Worm (Caenorhabditis elegans) whole organism, L1 larva: ENCODE data around the gene ints-9.

ENCODE experiments used
- blmp-1 ChIP-seq: fragments of 150-350 bp; optimal IDR thresholded peaks from 2 replicates; lab custom pipeline; 2014; ENCODE audit warnings: missing biosample characterization, missing genetic modification characterization
- efl-1 ChIP-seq, 4 experiments: fragments of 150-350 bp; optimal IDR thresholded peaks in 3 of 4; peaks in 1 of 4; 1 replicate in 1 of 4; 2 replicates in 3 of 4; lab custom pipeline; 2014; ENCODE audit warnings: missing biosample characterization in 2 of 4, missing genetic modification characterization in 2 of 4, missing genetic modification reagents in 2 of 4
- efl-3 ChIP-seq: fragments of 200-800 bp; sonication (Bioruptor generic); optimal IDR thresholded peaks from 2 replicates; lab custom pipeline; 2018; ENCODE audit warnings: mild to moderate bottlenecking, missing genetic modification characterization, missing compliant biosample characterization
- egl-13 ChIP-seq: sonication (generic microtip); optimal IDR thresholded peaks from 2 replicates; lab custom pipeline; 2016; ENCODE audit warnings: missing genotype, missing genetic modification reagents, missing genetic modification characterization, missing compliant biosample characterization
- lin-39 ChIP-seq: fragments of 150-350 bp; optimal IDR thresholded peaks from 2 replicates; lab custom pipeline; 2014; ENCODE audit warnings: missing biosample characterization, missing genetic modification reagents, missing genetic modification characterization
- mef-2 ChIP-seq: fragments of 150-350 bp; optimal IDR thresholded peaks from 2 replicates; lab custom pipeline; 2014; ENCODE audit warnings: missing biosample characterization, missing genetic modification characterization
- nhr-11 ChIP-seq: fragments of 150-350 bp; optimal IDR thresholded peaks from 2 replicates; lab custom pipeline; 2014; ENCODE audit warnings: missing biosample characterization, missing genetic modification characterization
- nhr-28 ChIP-seq: fragments of 150-350 bp; optimal IDR thresholded peaks from 2 replicates; lab custom pipeline; 2014; ENCODE audit warnings: missing biosample characterization, missing genetic modification characterization
- nhr-85 ChIP-seq: sonication (generic microtip); peaks from one replicate; lab custom pipeline; 2016; ENCODE audit warnings: missing genetic modification characterization, inconsistent platforms, missing compliant biosample characterization
- nhr-90 ChIP-seq: sonication (generic microtip); optimal IDR thresholded peaks from 2 replicates; lab custom pipeline; 2016; ENCODE audit warnings: mild to moderate bottlenecking, missing genetic modification characterization, missing compliant biosample characterization; ENCODE audit not compliant: poor library complexity
- pag-3 ChIP-seq: sonication (generic microtip); optimal IDR thresholded peaks from 2 replicates; lab custom pipeline; 2017; ENCODE audit warnings: missing genetic modification characterization, mild to moderate bottlenecking, missing compliant biosample characterization, antibody characterized with exemption, borderline replicate concordance; ENCODE audit not compliant: insufficient read depth
- snpc-4 ChIP-seq: fragments of 150-350 bp; optimal IDR thresholded peaks from 2 replicates; lab custom pipeline; 2014; ENCODE audit warnings: missing biosample characterization, missing genetic modification characterization
- unc-98 ChIP-seq: fragments of 200-800 bp; sonication (Bioruptor generic); IDR thresholded peaks from 2 replicates; pipeline ENCODE4 v1.3.6; 2022; ENCODE audit warnings: missing genetic modification characterization, missing compliant biosample characterization
- zag-1 ChIP-seq: fragments of 150-350 bp; optimal IDR thresholded peaks from 2 replicates; lab custom pipeline; 2014; ENCODE audit warnings: missing biosample characterization, missing genetic modification characterization

The ints-9 gene

DNA sequence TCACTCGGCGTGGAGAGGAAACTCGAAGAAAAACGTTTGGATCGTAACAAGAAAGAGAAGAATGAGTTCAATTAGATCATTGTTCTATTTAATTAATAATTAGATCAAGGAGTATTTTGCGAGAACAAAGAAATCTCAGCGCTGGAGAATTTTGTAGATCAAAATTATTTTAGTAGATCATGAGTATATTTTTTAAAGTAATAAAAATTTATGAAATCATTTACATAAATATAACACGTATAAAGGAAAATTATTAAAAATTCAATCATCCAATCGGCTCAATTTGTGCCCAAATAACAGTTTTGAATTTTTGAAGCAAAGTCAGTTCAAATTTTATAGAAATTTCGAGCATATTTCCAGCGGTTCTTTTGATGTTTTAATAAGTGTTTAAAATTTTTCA lies 48.5 kb downstream of the ints-9 start, which contains the start of gene C50E3.13:
Gene C50E3.13 (minus strand): TSS at position 101 of the 400 bp plus-strand sequence.
- TF ChIP-seq efl-3 (no peak), zag-1 (tag; lab: Kevin White, UChicago) (no peak), mef-2 (tag; lab: Kevin White, UChicago) (no peak)

DNA sequence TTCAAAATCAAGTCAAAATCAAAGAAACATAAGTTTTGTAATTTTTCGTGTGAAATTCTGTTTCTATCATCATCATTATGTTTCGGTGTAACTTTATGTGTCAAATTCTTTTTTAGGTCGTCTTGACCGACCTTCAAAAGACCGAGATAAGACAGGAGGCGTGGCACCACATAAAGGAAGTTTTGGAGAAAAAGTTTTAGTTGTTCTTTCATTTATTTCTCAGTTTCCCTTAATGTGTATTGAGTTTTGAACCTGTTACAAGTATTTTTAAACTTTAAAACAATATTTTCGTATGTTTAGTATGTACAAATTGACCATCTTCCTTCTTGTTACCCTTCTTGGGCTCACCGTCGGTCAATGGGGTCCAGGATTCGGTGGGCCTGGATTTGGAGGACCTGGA lies 49.0 kb downstream of the ints-9 start, which contains the start of gene grsp-4:
Gene grsp-4 (plus strand): TSS at position 301 of the 400 bp plus-strand sequence.
- no peak for TF ChIP-seq nhr-28 (tag; lab: Kevin White, UChicago)
- no peak for TF ChIP-seq unc-98
- peak; percentile 52 for TF ChIP-seq blmp-1
- TF ChIP-seq nhr-85 (tag; lab: Kevin White, UChicago): peak; percentile 48

DNA sequence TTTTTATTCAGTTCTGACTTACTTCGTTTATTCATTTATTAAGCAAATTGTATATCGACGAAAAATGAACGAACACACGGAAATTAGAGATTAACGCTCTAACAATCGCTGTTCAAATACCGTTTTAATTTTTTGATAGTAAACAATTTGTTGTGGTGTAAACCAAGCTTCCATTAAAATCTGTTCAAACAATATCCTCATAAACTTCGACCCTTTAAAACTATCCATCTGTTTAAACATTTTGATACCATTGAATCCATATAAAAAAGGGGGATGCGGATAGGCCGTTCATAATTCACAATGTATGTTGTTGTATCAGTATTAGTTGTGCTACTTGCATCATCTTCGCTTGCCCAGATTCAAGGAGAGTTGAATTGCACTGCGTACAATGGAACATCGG lies 50.9 kb downstream of the ints-9 start, which contains the start of gene F07C4.6:
Gene F07C4.6 (plus strand): TSS at position 301 of the 400 bp plus-strand sequence.
- TF ChIP-seq efl-1 (optimal IDR thresholded peaks at IDR 0.05; lab: Kevin White, UChicago) (no peak), efl-1 (GFP tag; optimal IDR thresholded peaks at IDR 0.05 in 1 of 2; lab: Kevin White, UChicago) (no peak), nhr-90 (tag; lab: Kevin White, UChicago) (no peak), pag-3 (no peak), nhr-11 (tag; lab: Kevin White, UChicago) (no peak), lin-39 (tag; lab: Kevin White, UChicago) (no peak)

DNA sequence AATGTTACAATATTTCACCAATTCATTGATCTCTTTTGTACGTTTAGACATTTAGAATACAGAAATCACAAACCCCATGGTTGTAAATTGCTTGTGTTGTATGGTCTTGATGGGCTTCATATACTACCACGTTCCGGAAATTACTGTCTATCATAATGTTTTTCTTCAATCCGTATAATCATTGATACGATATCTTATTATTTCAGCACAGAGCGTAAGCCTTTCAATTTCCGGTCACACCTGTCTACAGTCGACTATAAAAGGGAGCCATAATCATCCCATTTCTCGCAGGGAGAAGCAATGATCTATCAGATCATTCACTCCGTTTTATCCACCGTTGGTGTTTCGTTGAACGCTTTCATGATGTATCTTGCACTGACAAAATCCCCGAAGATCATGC lies 53.9 kb downstream of the ints-9 start, which contains the start of gene srd-30:
Gene srd-30 (plus strand): TSS at position 301 of the 400 bp plus-strand sequence.
- TF ChIP-seq egl-13 (tag; lab: Kevin White, UChicago): no peak
- no peak for TF ChIP-seq unc-98
- TF ChIP-seq snpc-4 (tag; lab: Kevin White, UChicago): no peak
